Worm (Caenorhabditis elegans) whole organism, mixed stage, embryonic: ENCODE data around the gene Y42H9AR.1.

Experiments
- ceh-39 ChIP-seq: fragments of 150-350 bp; optimal IDR thresholded peaks from 2 replicates; lab custom pipeline; 2014; ENCODE audit warnings: missing biosample characterization, missing genetic modification characterization
- lsy-2 ChIP-seq: fragments of 150-350 bp; optimal IDR thresholded peaks from 2 replicates; lab custom pipeline; 2014; ENCODE audit warnings: missing biosample characterization, missing genetic modification characterization
- nhr-28 ChIP-seq: fragments of 150-350 bp; optimal IDR thresholded peaks from 2 replicates; lab custom pipeline; 2014; ENCODE audit warnings: missing biosample characterization, missing genetic modification characterization
- nhr-76 ChIP-seq: sonication (generic microtip); optimal IDR thresholded peaks from 2 replicates; lab custom pipeline; 2017; ENCODE audit warnings: missing biosample characterization, missing genetic modification characterization
- unc-39 ChIP-seq: fragments of 150-350 bp; optimal IDR thresholded peaks from 2 replicates; lab custom pipeline; 2014; ENCODE audit warnings: missing biosample characterization, missing genetic modification characterization
- unc-62 ChIP-seq: fragments of 150-350 bp; optimal IDR thresholded peaks from 2 replicates; lab custom pipeline; 2014; ENCODE audit warnings: missing biosample characterization, missing genetic modification reagents, missing genetic modification characterization

DNA sequence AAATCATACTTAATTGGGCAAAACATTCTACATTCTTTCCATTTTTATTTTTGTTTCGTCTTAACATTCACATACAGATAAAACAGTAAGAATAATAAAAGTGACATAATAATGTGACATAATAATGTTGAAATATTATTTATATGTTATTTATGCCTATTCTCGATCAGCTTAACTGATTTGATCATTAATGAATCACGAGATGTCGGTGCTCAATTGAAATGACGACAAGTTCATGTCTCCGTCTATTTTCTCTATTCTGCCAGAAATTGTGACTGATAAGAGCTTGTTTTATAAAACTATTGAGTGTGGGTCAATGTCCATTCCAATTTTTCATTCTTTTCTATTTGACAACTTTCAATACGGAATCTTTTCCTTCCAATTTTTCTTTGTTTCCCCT, 38.5 kb downstream of the Y42H9AR.1 start:
- TF ChIP-seq unc-62 (GFP tag; lab: Kevin White, UChicago) (no peak), nhr-76 (tag; lab: Kevin White, UChicago) (no peak), nhr-28 (no peak), lsy-2 (no peak), unc-39 (tag; lab: Kevin White, UChicago) (no peak), ceh-39 (no peak)
